Fruit fly (Drosophila melanogaster) whole organism, embryonic: ENCODE results near the gene sick.

ENCODE experiments used
- Atf-2 ChIP-seq: fragments of 200-800 bp; sonication (Bioruptor generic); optimal IDR thresholded peaks from 2 replicates; lab custom pipeline; 2016; ENCODE audit warnings: missing biosample characterization, missing genetic modification characterization
- BEAF-32 ChIP-seq: fragments of 200-800 bp; sonication (Bioruptor generic); optimal IDR thresholded peaks from 3 replicates; lab custom pipeline; 2017; ENCODE audit warnings: missing biosample characterization, missing genetic modification characterization, mild to moderate bottlenecking, moderate library complexity, missing genetic modification reagents
- CG10366 ChIP-seq: fragments of 200-800 bp; sonication (Bioruptor generic); IDR thresholded peaks from 2 replicates; pipeline ENCODE4 v1.3.6; 2022; ENCODE audit warnings: missing biosample characterization, missing genetic modification characterization
- CG10565 ChIP-seq: fragments of 200-800 bp; sonication (Bioruptor generic); optimal IDR thresholded peaks from 3 replicates; lab custom pipeline; 2016; ENCODE audit warnings: missing biosample characterization, mild to moderate bottlenecking, missing genetic modification characterization
- CG11723 ChIP-seq: fragments of 200-800 bp; sonication (Bioruptor generic); optimal IDR thresholded peaks from 2 replicates; lab custom pipeline; 2017; ENCODE audit warnings: missing biosample characterization, mild to moderate bottlenecking, missing genetic modification characterization
- CG1647 ChIP-seq: fragments of 200-800 bp; sonication (Bioruptor generic); optimal IDR thresholded peaks from 3 replicates; lab custom pipeline; 2016; ENCODE audit warnings: missing biosample characterization, missing genetic modification characterization
- CG16863 ChIP-seq: fragments of 200-800 bp; sonication (Bioruptor generic); optimal IDR thresholded peaks from 3 replicates; lab custom pipeline; 2016; ENCODE audit warnings: missing biosample characterization, missing genetic modification characterization
- CG17186 ChIP-seq: fragments of 200-800 bp; sonication (Bioruptor generic); optimal IDR thresholded peaks from 3 replicates; lab custom pipeline; 2017; ENCODE audit warnings: missing biosample characterization, missing genetic modification reagents, missing genetic modification characterization
- CG17361 ChIP-seq: fragments of 200-800 bp; sonication (Bioruptor generic); IDR thresholded peaks from 3 replicates; pipeline ENCODE4 v1.3.6; 2022; ENCODE audit warnings: missing biosample characterization, missing genetic modification characterization
- CG2889 ChIP-seq: fragments of 200-800 bp; sonication (Bioruptor generic); IDR thresholded peaks from 3 replicates; pipeline ENCODE4 v1.3.6; 2022; ENCODE audit warnings: missing biosample characterization, missing genetic modification characterization
- CG3281 ChIP-seq: fragments of 200-800 bp; sonication (Bioruptor generic); optimal IDR thresholded peaks from 3 replicates; lab custom pipeline; 2017; ENCODE audit warnings: missing biosample characterization, mild to moderate bottlenecking, missing genetic modification characterization
- CG33557 ChIP-seq: fragments of 200-800 bp; sonication (Bioruptor generic); optimal IDR thresholded peaks from 2 replicates; lab custom pipeline; 2019; ENCODE audit warnings: missing biosample characterization, mild to moderate bottlenecking, missing genetic modification characterization, moderate library complexity
- CG34376 ChIP-seq: fragments of 200-800 bp; sonication (Bioruptor generic); optimal IDR thresholded peaks from 2 replicates; lab custom pipeline; 2018; ENCODE audit warnings: missing biosample characterization, mild to moderate bottlenecking, missing genetic modification characterization
- CG4854 ChIP-seq: fragments of 200-800 bp; sonication (Bioruptor generic); optimal IDR thresholded peaks from 2 replicates; lab custom pipeline; 2016; ENCODE audit warnings: missing biosample characterization, missing genetic modification characterization, inconsistent platforms
- CG7556 ChIP-seq: fragments of 200-800 bp; sonication (Bioruptor generic); optimal IDR thresholded peaks from 2 replicates; lab custom pipeline; 2017; ENCODE audit warnings: missing biosample characterization, mild to moderate bottlenecking, missing genetic modification characterization
- CG7928 ChIP-seq: fragments of 200-800 bp; sonication (Bioruptor generic); optimal IDR thresholded peaks from 2 replicates; lab custom pipeline; 2017; ENCODE audit warnings: missing biosample characterization, mild to moderate bottlenecking, missing genetic modification characterization
- CG9797 ChIP-seq: fragments of 200-800 bp; sonication (Bioruptor generic); optimal IDR thresholded peaks from 3 replicates; lab custom pipeline; 2018; ENCODE audit warnings: missing biosample characterization, mild to moderate bottlenecking, missing genetic modification characterization
- CTCF ChIP-seq: fragments of 200-800 bp; sonication (Bioruptor generic); optimal IDR thresholded peaks from 2 replicates; lab custom pipeline; 2017; ENCODE audit warnings: missing biosample characterization, mild to moderate bottlenecking, missing genetic modification characterization, moderate library complexity
- Doc2 ChIP-seq: fragments of 200-800 bp; sonication (Bioruptor generic); IDR thresholded peaks from 2 replicates; pipeline ENCODE4 v1.3.6; 2022; ENCODE audit warnings: missing biosample characterization, missing genetic modification characterization
- Gug ChIP-seq: fragments of 200-800 bp; sonication (Bioruptor generic); IDR thresholded peaks from 4 replicates; pipeline ENCODE4 v1.3.6; 2022; ENCODE audit warnings: missing biosample characterization, missing genetic modification characterization
- MBD-R2 ChIP-seq: fragments of 200-800 bp; sonication (Bioruptor generic); IDR thresholded peaks from 2 replicates; pipeline ENCODE4 v1.3.6; 2022; ENCODE audit warnings: missing biosample characterization, missing genetic modification characterization
- Mes4 ChIP-seq: fragments of 200-800 bp; sonication (Bioruptor generic); optimal IDR thresholded peaks from 2 replicates; lab custom pipeline; 2016; ENCODE audit warnings: missing biosample characterization, missing genetic modification characterization
- NFAT ChIP-seq: fragments of 200-800 bp; sonication (Bioruptor generic); IDR thresholded peaks from 2 replicates; pipeline ENCODE4 v1.3.6; 2022; ENCODE audit warnings: missing biosample characterization, missing genetic modification characterization
- Nf-YB ChIP-seq: fragments of 200-800 bp; sonication (Bioruptor generic); optimal IDR thresholded peaks from 3 replicates; lab custom pipeline; 2019; ENCODE audit warnings: missing biosample characterization, mild to moderate bottlenecking, missing genetic modification characterization, moderate library complexity
- Optix ChIP-seq: fragments of 200-800 bp; sonication (Bioruptor generic); IDR thresholded peaks from 3 replicates; pipeline ENCODE4 v1.3.6; 2022; ENCODE audit warnings: missing biosample characterization, missing genetic modification characterization
- PHDP ChIP-seq: fragments of 200-800 bp; sonication (Bioruptor generic); optimal IDR thresholded peaks from 3 replicates; lab custom pipeline; 2018; ENCODE audit warnings: missing biosample characterization, mild to moderate bottlenecking, missing genetic modification characterization, moderate library complexity
- Ravus ChIP-seq: fragments of 200-800 bp; sonication (Bioruptor generic); IDR thresholded peaks from 2 replicates; pipeline ENCODE4 v1.3.6; 2022; ENCODE audit warnings: missing biosample characterization, missing genetic modification characterization
- Sox100B ChIP-seq: fragments of 200-800 bp; sonication (Bioruptor generic); optimal IDR thresholded peaks from 3 replicates; lab custom pipeline; 2018; ENCODE audit warnings: missing biosample characterization, mild to moderate bottlenecking, missing genetic modification characterization
- Xrp1 ChIP-seq: fragments of 200-800 bp; sonication (Bioruptor generic); IDR thresholded peaks from 2 replicates; pipeline ENCODE4 v1.3.6; 2022; ENCODE audit warnings: missing biosample characterization, missing genetic modification characterization
- az2 ChIP-seq: fragments of 200-800 bp; sonication (Bioruptor generic); optimal IDR thresholded peaks from 3 replicates; lab custom pipeline; 2016; ENCODE audit warnings: missing biosample characterization, missing genetic modification characterization
- bigmax ChIP-seq: fragments of 200-800 bp; sonication (Bioruptor generic); optimal IDR thresholded peaks from 2 replicates; lab custom pipeline; 2018; ENCODE audit warnings: missing biosample characterization, mild to moderate bottlenecking, missing genetic modification characterization
- chinmo ChIP-seq: fragments of 200-800 bp; sonication (Bioruptor generic); IDR thresholded peaks from 4 replicates; pipeline ENCODE4 v1.3.6; 2022; ENCODE audit warnings: missing biosample characterization, missing genetic modification characterization; ENCODE audit not compliant: partially characterized antibody
- fd3F ChIP-seq: fragments of 200-800 bp; sonication (Bioruptor generic); optimal IDR thresholded peaks from 2 replicates; lab custom pipeline; 2018; ENCODE audit warnings: missing biosample characterization, mild to moderate bottlenecking, missing genetic modification characterization, moderate library complexity
- fd96Cb ChIP-seq: fragments of 200-800 bp; sonication (Bioruptor generic); optimal IDR thresholded peaks from 2 replicates; lab custom pipeline; 2018; ENCODE audit warnings: missing biosample characterization, mild to moderate bottlenecking, missing genetic modification characterization, moderate library complexity
- gcm ChIP-seq: fragments of 200-800 bp; sonication (Bioruptor generic); optimal IDR thresholded peaks from 2 replicates; lab custom pipeline; 2019; ENCODE audit warnings: missing biosample characterization, mild to moderate bottlenecking, missing genetic modification characterization, moderate library complexity
- inv ChIP-seq: fragments of 200-800 bp; sonication (Bioruptor generic); IDR thresholded peaks from 2 replicates; pipeline ENCODE4 v1.3.6; 2022; ENCODE audit warnings: missing biosample characterization, missing genetic modification characterization; ENCODE audit not compliant: partially characterized antibody
- mirr ChIP-seq: fragments of 200-800 bp; sonication (Bioruptor generic); optimal IDR thresholded peaks from 3 replicates; lab custom pipeline; 2018; ENCODE audit warnings: missing biosample characterization, mild to moderate bottlenecking, missing genetic modification characterization
- nerfin-2 ChIP-seq: fragments of 200-800 bp; sonication (Bioruptor generic); IDR thresholded peaks from 2 replicates; pipeline ENCODE4 v1.3.6; 2022; ENCODE audit warnings: missing biosample characterization, missing genetic modification characterization; ENCODE audit not compliant: partially characterized antibody
- nom ChIP-seq: fragments of 200-800 bp; sonication (Bioruptor generic); optimal IDR thresholded peaks from 2 replicates; lab custom pipeline; 2017; ENCODE audit warnings: missing biosample characterization, missing genetic modification characterization, mild to moderate bottlenecking, moderate library complexity, missing genetic modification reagents
- oc ChIP-seq: fragments of 200-800 bp; sonication (Bioruptor generic); optimal IDR thresholded peaks from 2 replicates; lab custom pipeline; 2018; ENCODE audit warnings: missing biosample characterization, mild to moderate bottlenecking, missing genetic modification characterization, moderate library complexity
- p53 ChIP-seq: fragments of 200-800 bp; sonication (Bioruptor generic); optimal IDR thresholded peaks from 2 replicates; lab custom pipeline; 2016; ENCODE audit warnings: missing biosample characterization, missing genetic modification characterization
- sc ChIP-seq, 3 experiments: fragments of >200 bp in 2 of 3; fragments of 200-800 bp in 1 of 3; sonication (Bioruptor generic) in 1 of 3; optimal IDR thresholded peaks; 2 replicates in 2 of 3; 3 replicates in 1 of 3; lab custom pipeline; 2017; ENCODE audit warnings: mild to moderate bottlenecking in 1 of 3, missing biosample characterization in 1 of 3, missing genetic modification characterization in 1 of 3, missing genetic modification reagents in 1 of 3
- seq ChIP-seq: fragments of 200-800 bp; sonication (Bioruptor generic); IDR thresholded peaks from 2 replicates; pipeline ENCODE4 v1.3.6; 2022; ENCODE audit warnings: missing biosample characterization, missing genetic modification characterization
- sna ChIP-seq: fragments of 200-800 bp; sonication (Bioruptor generic); IDR thresholded peaks from 2 replicates; pipeline ENCODE4 v1.3.6; 2022; ENCODE audit warnings: missing biosample characterization, missing genetic modification characterization; ENCODE audit not compliant: partially characterized antibody
- tgo ChIP-seq: fragments of 200-800 bp; sonication (Bioruptor generic); IDR thresholded peaks from 3 replicates; pipeline ENCODE4 v1.3.6; 2022; ENCODE audit warnings: missing biosample characterization, missing genetic modification characterization
- trem ChIP-seq: fragments of 200-800 bp; optimal IDR thresholded peaks from 3 replicates; lab custom pipeline; 2019; ENCODE audit warnings: missing biosample characterization, mild to moderate bottlenecking, missing genetic modification characterization, moderate library complexity
- ttk ChIP-seq: fragments of 200-800 bp; sonication (Bioruptor generic); IDR thresholded peaks from 2 replicates; pipeline ENCODE4 v2.1.2; 2022; ENCODE audit warnings: missing biosample characterization, missing genetic modification characterization
- tup ChIP-seq: fragments of 200-800 bp; sonication (Bioruptor generic); optimal IDR thresholded peaks from 2 replicates; lab custom pipeline; 2016; ENCODE audit warnings: missing biosample characterization, mild to moderate bottlenecking, missing genetic modification characterization, moderate library complexity
- tx ChIP-seq: fragments of 200-800 bp; sonication (Bioruptor generic); optimal IDR thresholded peaks from 2 replicates; lab custom pipeline; 2016; ENCODE audit warnings: missing biosample characterization, missing genetic modification characterization
- usp ChIP-seq: fragments of >200 bp; optimal IDR thresholded peaks from 2 replicates; lab custom pipeline; 2017; ENCODE audit warnings: missing biosample characterization, missing genetic modification characterization
- vfl ChIP-seq: fragments of 200-800 bp; sonication (Bioruptor generic); optimal IDR thresholded peaks from 2 replicates; lab custom pipeline; 2016; ENCODE audit warnings: missing biosample characterization, missing genetic modification characterization
- zf30C ChIP-seq: fragments of 200-800 bp; sonication (Bioruptor generic); optimal IDR thresholded peaks from 3 replicates; lab custom pipeline; 2018; ENCODE audit warnings: missing biosample characterization, mild to moderate bottlenecking, missing genetic modification characterization

sick gene

DNA sequence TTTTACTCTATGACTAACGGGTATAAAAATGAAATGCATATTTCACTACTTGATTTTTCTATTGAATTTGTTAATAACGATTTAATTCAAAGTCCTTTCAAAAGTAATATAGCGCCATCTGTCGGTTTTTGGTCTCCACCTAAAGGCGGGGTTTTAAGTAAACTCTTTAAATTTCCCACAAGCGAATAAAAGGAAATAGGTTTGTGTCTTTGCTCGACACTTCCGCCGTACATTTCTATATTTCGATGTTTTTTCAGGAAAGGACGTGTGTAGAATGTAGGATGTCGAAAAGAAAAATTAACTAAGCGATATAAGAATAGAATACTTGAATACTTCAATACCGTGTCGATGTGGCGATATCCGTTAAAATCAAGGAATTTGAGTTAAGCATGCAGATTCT is 21.0 kb downstream of the sick start (continued):
- TF ChIP-seq tgo (GFP tag; lab: Robert Waterston, UW), result no peak
- peak; percentile 47 for TF ChIP-seq CG33557
- TF ChIP-seq CG7928 (GFP tag; lab: Kevin White, UChicago), result no peak
- no peak for TF ChIP-seq Sox100B (GFP tag; lab: Kevin White, UChicago)
- TF ChIP-seq fd3F, result no peak
- TF ChIP-seq CG17186 (GFP tag; lab: Kevin White, UChicago), result no peak
- no peak for TF ChIP-seq usp (GFP tag; lab: Kevin White, UChicago)
- no peak for TF ChIP-seq CG9797 (GFP tag; lab: Kevin White, UChicago)
- TF ChIP-seq zf30C (GFP tag; lab: Kevin White, UChicago), result no peak
- TF ChIP-seq CG4854 (GFP tag; lab: Kevin White, UChicago), result no peak
- no peak for TF ChIP-seq CG7556
- no peak for TF ChIP-seq CG10565
- TF ChIP-seq CG16863 (GFP tag; lab: Kevin White, UChicago), result no peak
- no peak for TF ChIP-seq az2 (GFP tag; lab: Kevin White, UChicago)
- TF ChIP-seq Mes4, result peak; percentile 11
- TF ChIP-seq gcm, result no peak
- peak; percentile 94 for TF ChIP-seq CTCF (GFP tag; lab: Kevin White, UChicago)
- no peak for TF ChIP-seq Optix (GFP tag; lab: Robert Waterston, UW)
- no peak for TF ChIP-seq inv (GFP tag; lab: Robert Waterston, UW)
- TF ChIP-seq NFAT (GFP tag; lab: Robert Waterston, UW), result no peak
- TF ChIP-seq CG2889 (GFP tag; lab: Robert Waterston, UW), result no peak
- TF ChIP-seq CG3281, result no peak
- TF ChIP-seq Gug, result no peak
- TF ChIP-seq nerfin-2 (GFP tag; lab: Robert Waterston, UW), result no peak
- peak; percentile 33 for TF ChIP-seq trem
- no peak for TF ChIP-seq CG1647 (GFP tag; lab: Kevin White, UChicago)
- no peak for TF ChIP-seq CG34376 (GFP tag; lab: Kevin White, UChicago)
- TF ChIP-seq seq, result no peak
- no peak for TF ChIP-seq Doc2
- no peak for TF ChIP-seq tup (GFP tag; lab: Kevin White, UChicago)
- no peak for TF ChIP-seq Atf-2
- TF ChIP-seq fd96Cb (tag; lab: Kevin White, UChicago), result no peak
- TF ChIP-seq CG17361 (GFP tag; lab: Robert Waterston, UW), result 0 out of 3 replicates have a peak, but pooled peaks have one; percentile 31
- no peak for TF ChIP-seq Nf-YB
- no peak for TF ChIP-seq chinmo (GFP tag; lab: Robert Waterston, UW)
- TF ChIP-seq vfl (GFP tag; lab: Kevin White, UChicago), result no peak
- TF ChIP-seq BEAF-32 (GFP tag; lab: Kevin White, UChicago), result peak; percentile 14
- no peak for TF ChIP-seq p53 (GFP tag; lab: Kevin White, UChicago)
- TF ChIP-seq PHDP (tag; lab: Kevin White, UChicago), result no peak
- TF ChIP-seq MBD-R2 (GFP tag; lab: Robert Waterston, UW), result no peak
- no peak for TF ChIP-seq Ravus
- TF ChIP-seq Xrp1 (GFP tag; lab: Robert Waterston, UW), result no peak
- no peak for TF ChIP-seq ttk (GFP tag; lab: Robert Waterston, UW)
- TF ChIP-seq bigmax (GFP tag; lab: Kevin White, UChicago), result no peak
- no peak for TF ChIP-seq oc
- TF ChIP-seq sc (optimal IDR thresholded peaks at IDR 0.05; lab: Kevin White, UChicago), result no peak
- TF ChIP-seq sc (GFP tag; optimal IDR thresholded peaks at IDR 0.05; lab: Kevin White, UChicago), result no peak
- no peak for TF ChIP-seq sna (GFP tag; lab: Robert Waterston, UW)
- TF ChIP-seq tx, result no peak
- TF ChIP-seq CG10366 (GFP tag; lab: Robert Waterston, UW), result no peak
- no peak for TF ChIP-seq nom (GFP tag; lab: Kevin White, UChicago)
- no peak for TF ChIP-seq CG11723
- TF ChIP-seq mirr (GFP tag; lab: Kevin White, UChicago), result no peak
